Worm (Caenorhabditis elegans) whole organism, early embryonic: Measurements from ENCODE around the gene K06H6.4.

Experiments used
- B0310.2 ChIP-seq: sonication (generic microtip); optimal IDR thresholded peaks from 2 replicates; lab custom pipeline; 2016; ENCODE audit warnings: mild to moderate bottlenecking, missing genetic modification characterization, missing compliant biosample characterization
- F13C5.2 ChIP-seq: sonication (generic microtip); optimal IDR thresholded peaks from 2 replicates; lab custom pipeline; 2017; ENCODE audit warnings: mild to moderate bottlenecking, missing genetic modification characterization, inconsistent platforms, missing compliant biosample characterization
- aly-1 ChIP-seq: sonication (generic microtip); optimal IDR thresholded peaks from 2 replicates; lab custom pipeline; 2016; ENCODE audit warnings: missing genetic modification characterization, missing compliant biosample characterization
- ama-1 ChIP-seq: fragments of 150-350 bp; optimal IDR thresholded peaks from 2 replicates; lab custom pipeline; 2014
- ceh-36 ChIP-seq: sonication (generic microtip); optimal IDR thresholded peaks from 2 replicates; lab custom pipeline; 2016; ENCODE audit warnings: missing genetic modification characterization, inconsistent platforms, missing compliant biosample characterization
- ets-7 ChIP-seq: sonication (generic microtip); optimal IDR thresholded peaks from 2 replicates; lab custom pipeline; 2016; ENCODE audit warnings: missing genotype, missing genetic modification characterization, missing compliant biosample characterization
- flt-1 ChIP-seq: fragments of 200-800 bp; sonication (Bioruptor generic); IDR thresholded peaks from 2 replicates; pipeline ENCODE4 v1.3.6; 2022; ENCODE audit warnings: missing genetic modification characterization, missing compliant biosample characterization
- hmbx-1 ChIP-seq: sonication (generic microtip); optimal IDR thresholded peaks from 2 replicates; lab custom pipeline; 2016; ENCODE audit warnings: mild to moderate bottlenecking, missing genetic modification characterization, missing compliant biosample characterization
- hnd-1 ChIP-seq: sonication (generic microtip); optimal IDR thresholded peaks from 2 replicates; lab custom pipeline; 2016; ENCODE audit warnings: missing genetic modification characterization, missing compliant biosample characterization
- pes-1 ChIP-seq: fragments of 200-800 bp; sonication (Bioruptor generic); IDR thresholded peaks from 2 replicates; pipeline ENCODE4 v1.3.6; 2022; ENCODE audit warnings: missing genetic modification reagents, missing genetic modification characterization, missing compliant biosample characterization
- scrt-1 ChIP-seq: fragments of 200-800 bp; sonication (Bioruptor generic); IDR thresholded peaks from 2 replicates; pipeline ENCODE4 v1.3.6; 2022; ENCODE audit warnings: missing genetic modification characterization, missing compliant biosample characterization
- tbx-11 ChIP-seq: fragments of 200-800 bp; sonication (Bioruptor generic); IDR thresholded peaks from 2 replicates; pipeline ENCODE4 v1.3.6; 2022; ENCODE audit warnings: missing genetic modification characterization, missing compliant biosample characterization
- tbx-37 ChIP-seq: fragments of 200-800 bp; sonication (Bioruptor generic); conservative IDR thresholded peaks from 2 replicates; pipeline ENCODE4 v1.3.6; 2022; ENCODE audit warnings: missing genetic modification reagents, missing genetic modification characterization, missing compliant biosample characterization
- tra-4 ChIP-seq: sonication (generic microtip); optimal IDR thresholded peaks from 2 replicates; lab custom pipeline; 2017; ENCODE audit warnings: missing genetic modification characterization, missing compliant biosample characterization

- TF ChIP-seq ama-1 (no peak), B0310.2 (no peak), aly-1 (tag; lab: Kevin White, UChicago) (no peak), ceh-36 (tag; lab: Kevin White, UChicago) (no peak), flt-1 (GFP tag; lab: Robert Waterston, UW) (no peak), hnd-1 (no peak), tbx-37 (GFP tag; lab: Robert Waterston, UW) (no peak), ets-7 (tag; lab: Kevin White, UChicago) (no peak), scrt-1 (GFP tag; lab: Robert Waterston, UW) (no peak), pes-1 (GFP tag; lab: Robert Waterston, UW) (no peak), hmbx-1 (tag; lab: Kevin White, UChicago) (no peak), F13C5.2 (tag; lab: Kevin White, UChicago) (no peak), tra-4 (tag; lab: Kevin White, UChicago) (no peak), tbx-11 (no peak)
Measured at ce11 chrV:576070-576469, 3.0 kb upstream of the K06H6.4 start, which contains the start of gene K06H6.5.
